Fruit fly (Drosophila melanogaster) whole organism, embryonic: ENCODE measurements around the gene vari.

Experiments
- B-H2 ChIP-seq: fragments of 200-800 bp; sonication (Bioruptor generic); optimal IDR thresholded peaks from 2 replicates; lab custom pipeline; 2018; ENCODE audit warnings: missing biosample characterization, mild to moderate bottlenecking, missing genetic modification characterization
- CG10462 ChIP-seq: fragments of 200-800 bp; sonication (Bioruptor generic); optimal IDR thresholded peaks from 2 replicates; lab custom pipeline; 2016; ENCODE audit warnings: missing biosample characterization, missing genetic modification characterization
- CG11093 ChIP-seq: fragments of 200-800 bp; sonication (Bioruptor generic); IDR thresholded peaks from 3 replicates; pipeline ENCODE4 v1.3.6; 2022; ENCODE audit warnings: missing biosample characterization, missing genetic modification characterization
- CG11504 ChIP-seq: fragments of 200-800 bp; sonication (Bioruptor generic); optimal IDR thresholded peaks from 3 replicates; lab custom pipeline; 2019; ENCODE audit warnings: missing biosample characterization, mild to moderate bottlenecking, missing genetic modification characterization, moderate library complexity
- CG12299 ChIP-seq: fragments of 200-800 bp; sonication (Bioruptor generic); optimal IDR thresholded peaks from 2 replicates; lab custom pipeline; 2018; ENCODE audit warnings: missing biosample characterization, mild to moderate bottlenecking, missing genetic modification characterization
- CG1233 ChIP-seq: fragments of 200-800 bp; sonication (Bioruptor generic); optimal IDR thresholded peaks from 4 replicates; lab custom pipeline; 2018; ENCODE audit warnings: missing biosample characterization, mild to moderate bottlenecking, missing genetic modification characterization
- CG13287 ChIP-seq: fragments of 200-800 bp; sonication (Bioruptor generic); IDR thresholded peaks from 2 replicates; pipeline ENCODE4 v1.3.6; 2022; ENCODE audit warnings: missing biosample characterization, missing genetic modification characterization; ENCODE audit not compliant: partially characterized antibody
- CG14441 ChIP-seq: fragments of 200-800 bp; sonication (Bioruptor generic); IDR thresholded peaks from 2 replicates; pipeline ENCODE4 v1.3.6; 2022; ENCODE audit warnings: missing biosample characterization, missing genetic modification characterization
- CG14965 ChIP-seq: fragments of 200-800 bp; sonication (Bioruptor generic); optimal IDR thresholded peaks from 2 replicates; lab custom pipeline; 2016; ENCODE audit warnings: missing biosample characterization, missing genetic modification characterization, borderline replicate concordance
- CG1529 ChIP-seq: fragments of 200-800 bp; sonication (Bioruptor generic); optimal IDR thresholded peaks from 3 replicates; lab custom pipeline; 2018; ENCODE audit warnings: missing biosample characterization, missing genetic modification characterization
- CG17568 ChIP-seq: fragments of 200-800 bp; sonication (Bioruptor generic); optimal IDR thresholded peaks from 2 replicates; lab custom pipeline; 2018; ENCODE audit warnings: missing biosample characterization, mild to moderate bottlenecking, missing genetic modification characterization, moderate library complexity
- CG17612 ChIP-seq: fragments of 200-800 bp; sonication (Bioruptor generic); IDR thresholded peaks from 2 replicates; pipeline ENCODE4 v1.3.6; 2022; ENCODE audit warnings: missing biosample characterization, missing genetic modification characterization
- CG1832 ChIP-seq: fragments of 200-800 bp; sonication (Bioruptor generic); optimal IDR thresholded peaks from 2 replicates; lab custom pipeline; 2017; ENCODE audit warnings: missing biosample characterization, mild to moderate bottlenecking, missing genetic modification characterization, inconsistent platforms
- CG2678 ChIP-seq: fragments of 200-800 bp; sonication (Bioruptor generic); optimal IDR thresholded peaks from 3 replicates; lab custom pipeline; 2019; ENCODE audit warnings: missing biosample characterization, mild to moderate bottlenecking, missing genetic modification characterization, moderate library complexity
- CG30020 ChIP-seq: fragments of 200-800 bp; optimal IDR thresholded peaks from 2 replicates; lab custom pipeline; 2019; ENCODE audit warnings: missing biosample characterization, mild to moderate bottlenecking, missing genetic modification characterization, moderate library complexity
- CG7372 ChIP-seq: fragments of 200-800 bp; sonication (Bioruptor generic); IDR thresholded peaks from 2 replicates; pipeline ENCODE4 v1.3.6; 2022; ENCODE audit warnings: missing biosample characterization, missing genetic modification characterization
- CG7928 ChIP-seq: fragments of 200-800 bp; sonication (Bioruptor generic); optimal IDR thresholded peaks from 2 replicates; lab custom pipeline; 2017; ENCODE audit warnings: missing biosample characterization, mild to moderate bottlenecking, missing genetic modification characterization
- CG8478 ChIP-seq: fragments of >200 bp; optimal IDR thresholded peaks from 2 replicates; lab custom pipeline; 2018
- CG9437 ChIP-seq: fragments of 200-800 bp; sonication (Bioruptor generic); optimal IDR thresholded peaks from 2 replicates; lab custom pipeline; 2018; ENCODE audit warnings: missing biosample characterization, mild to moderate bottlenecking, missing genetic modification characterization
- CG9932 ChIP-seq: fragments of 200-800 bp; sonication (Bioruptor generic); IDR thresholded peaks from 2 replicates; pipeline ENCODE4 v1.3.6; 2022; ENCODE audit warnings: missing biosample characterization, missing genetic modification characterization
- Dad ChIP-seq: fragments of 200-800 bp; sonication (Bioruptor generic); optimal IDR thresholded peaks from 3 replicates; lab custom pipeline; 2016; ENCODE audit warnings: missing biosample characterization, missing genetic modification characterization
- Dref ChIP-seq: fragments of 200-800 bp; sonication (Bioruptor generic); IDR thresholded peaks from 2 replicates; pipeline ENCODE4 v1.3.6; 2022; ENCODE audit warnings: missing biosample characterization, missing genetic modification characterization
- Hmr ChIP-seq: fragments of 200-800 bp; sonication (Bioruptor generic); optimal IDR thresholded peaks from 3 replicates; lab custom pipeline; 2017; ENCODE audit warnings: mild to moderate bottlenecking, missing biosample characterization, missing genetic modification reagents, missing genetic modification characterization
- Oaz ChIP-seq: fragments of 200-800 bp; sonication (Bioruptor generic); IDR thresholded peaks from 2 replicates; pipeline ENCODE4 v1.3.6; 2022; ENCODE audit warnings: missing biosample characterization, missing genetic modification characterization
- Ravus ChIP-seq: fragments of 200-800 bp; sonication (Bioruptor generic); IDR thresholded peaks from 2 replicates; pipeline ENCODE4 v1.3.6; 2022; ENCODE audit warnings: missing biosample characterization, missing genetic modification characterization
- Tbp ChIP-seq: fragments of >200 bp; optimal IDR thresholded peaks from 2 replicates; lab custom pipeline; 2018; ENCODE audit warnings: missing biosample characterization, missing genetic modification characterization
- Usf ChIP-seq: fragments of 200-800 bp; sonication (Bioruptor generic); optimal IDR thresholded peaks from 2 replicates; lab custom pipeline; 2017; ENCODE audit warnings: missing genotype, missing biosample characterization, missing genetic modification characterization
- al ChIP-seq: fragments of 200-800 bp; sonication (Bioruptor generic); IDR thresholded peaks from 2 replicates; pipeline ENCODE4 v1.3.6; 2022; ENCODE audit warnings: missing biosample characterization, missing genetic modification characterization
- bab2 ChIP-seq: fragments of 200-800 bp; sonication (Bioruptor generic); optimal IDR thresholded peaks from 2 replicates; lab custom pipeline; 2016; ENCODE audit warnings: missing biosample characterization, missing genetic modification characterization
- bsh ChIP-seq, 2 experiments: fragments of 200-800 bp; sonication (Bioruptor generic); optimal IDR thresholded peaks; 2 replicates each; lab custom pipeline; 2017 to 2018; ENCODE audit warnings: mild to moderate bottlenecking in 2 of 2, missing biosample characterization in 2 of 2, missing genetic modification characterization in 2 of 2, moderate library complexity in 1 of 2
- croc ChIP-seq: fragments of 200-800 bp; sonication (Bioruptor generic); conservative IDR thresholded peaks from 3 replicates; pipeline ENCODE4 v1.3.6; 2022; ENCODE audit warnings: missing biosample characterization, missing genetic modification characterization
- emc ChIP-seq: fragments of 200-800 bp; sonication (Bioruptor generic); optimal IDR thresholded peaks from 2 replicates; lab custom pipeline; 2016; ENCODE audit warnings: missing biosample characterization, missing genetic modification characterization
- fd3F ChIP-seq: fragments of 200-800 bp; sonication (Bioruptor generic); optimal IDR thresholded peaks from 2 replicates; lab custom pipeline; 2018; ENCODE audit warnings: missing biosample characterization, mild to moderate bottlenecking, missing genetic modification characterization, moderate library complexity
- gcm ChIP-seq: fragments of 200-800 bp; sonication (Bioruptor generic); optimal IDR thresholded peaks from 2 replicates; lab custom pipeline; 2019; ENCODE audit warnings: missing biosample characterization, mild to moderate bottlenecking, missing genetic modification characterization, moderate library complexity
- gfzf ChIP-seq: fragments of 200-800 bp; sonication (Bioruptor generic); optimal IDR thresholded peaks from 2 replicates; lab custom pipeline; 2016; ENCODE audit warnings: missing biosample characterization, mild to moderate bottlenecking, missing genetic modification characterization, moderate library complexity
- grn ChIP-seq: fragments of 200-800 bp; sonication (Bioruptor generic); optimal IDR thresholded peaks from 3 replicates; lab custom pipeline; 2017; ENCODE audit warnings: missing biosample characterization, missing genetic modification characterization
- gsb ChIP-seq: fragments of 200-800 bp; sonication (Bioruptor generic); IDR thresholded peaks from 2 replicates; pipeline ENCODE4 v1.3.6; 2022; ENCODE audit warnings: missing biosample characterization, missing genetic modification characterization
- insv ChIP-seq, 2 experiments: fragments of 200-800 bp; sonication (Bioruptor generic); optimal IDR thresholded peaks; 3 replicates each; lab custom pipeline; 2016 to 2018; ENCODE audit warnings: missing biosample characterization in 2 of 2, missing genetic modification characterization in 2 of 2
- jigr1 ChIP-seq: fragments of 200-800 bp; sonication (Bioruptor generic); IDR thresholded peaks from 3 replicates; pipeline ENCODE4 v1.3.6; 2022; ENCODE audit warnings: missing biosample characterization, missing genetic modification characterization
- kah ChIP-seq: fragments of 200-800 bp; sonication (Bioruptor generic); optimal IDR thresholded peaks from 2 replicates; lab custom pipeline; 2018; ENCODE audit warnings: missing biosample characterization, mild to moderate bottlenecking, missing genetic modification characterization
- prd ChIP-seq, 3 experiments: fragments of >200 bp in 2 of 3; fragments of 200-800 bp in 1 of 3; sonication (Bioruptor generic) in 1 of 3; optimal IDR thresholded peaks in 2 of 3; IDR thresholded peaks in 1 of 3; 2 replicates in 2 of 3; 3 replicates in 1 of 3; pipeline versions ENCODE4 v1.3.6 to Lab custom; 2017 to 2022; ENCODE audit warnings: missing biosample characterization in 1 of 3, missing genetic modification characterization in 1 of 3
- pzg ChIP-seq: fragments of 200-800 bp; sonication (Bioruptor generic); optimal IDR thresholded peaks from 3 replicates; lab custom pipeline; 2018; ENCODE audit warnings: missing biosample characterization, mild to moderate bottlenecking, missing genetic modification characterization, moderate library complexity
- ro ChIP-seq: fragments of 200-800 bp; sonication (Bioruptor generic); IDR thresholded peaks from 2 replicates; pipeline ENCODE4 v1.3.6; 2022; ENCODE audit warnings: missing biosample characterization, missing genetic modification characterization
- row ChIP-seq: fragments of 200-800 bp; sonication (Bioruptor generic); IDR thresholded peaks from 3 replicates; pipeline ENCODE4 v1.3.6; 2022; ENCODE audit warnings: missing biosample characterization, missing genetic modification characterization
- schlank ChIP-seq: fragments of 200-800 bp; sonication (Bioruptor generic); optimal IDR thresholded peaks from 2 replicates; lab custom pipeline; 2018; ENCODE audit warnings: missing biosample characterization, mild to moderate bottlenecking, missing genetic modification characterization
- slp2 ChIP-seq: fragments of 200-800 bp; sonication (Bioruptor generic); optimal IDR thresholded peaks from 2 replicates; lab custom pipeline; 2016; ENCODE audit warnings: missing biosample characterization, missing genetic modification characterization
- sna ChIP-seq: fragments of 200-800 bp; sonication (Bioruptor generic); IDR thresholded peaks from 2 replicates; pipeline ENCODE4 v1.3.6; 2022; ENCODE audit warnings: missing biosample characterization, missing genetic modification characterization; ENCODE audit not compliant: partially characterized antibody
- sqz ChIP-seq: fragments of 200-800 bp; sonication (Bioruptor generic); optimal IDR thresholded peaks from 3 replicates; lab custom pipeline; 2018; ENCODE audit warnings: missing biosample characterization, mild to moderate bottlenecking, missing genetic modification characterization
- ttk ChIP-seq: fragments of 200-800 bp; sonication (Bioruptor generic); IDR thresholded peaks from 2 replicates; pipeline ENCODE4 v2.1.2; 2022; ENCODE audit warnings: missing biosample characterization, missing genetic modification characterization
- unc-4 ChIP-seq: fragments of 200-800 bp; sonication (Bioruptor generic); IDR thresholded peaks from 2 replicates; pipeline ENCODE4 v1.3.6; 2022; ENCODE audit warnings: missing biosample characterization, missing genetic modification characterization; ENCODE audit not compliant: partially characterized antibody

Gene vari

DNA sequence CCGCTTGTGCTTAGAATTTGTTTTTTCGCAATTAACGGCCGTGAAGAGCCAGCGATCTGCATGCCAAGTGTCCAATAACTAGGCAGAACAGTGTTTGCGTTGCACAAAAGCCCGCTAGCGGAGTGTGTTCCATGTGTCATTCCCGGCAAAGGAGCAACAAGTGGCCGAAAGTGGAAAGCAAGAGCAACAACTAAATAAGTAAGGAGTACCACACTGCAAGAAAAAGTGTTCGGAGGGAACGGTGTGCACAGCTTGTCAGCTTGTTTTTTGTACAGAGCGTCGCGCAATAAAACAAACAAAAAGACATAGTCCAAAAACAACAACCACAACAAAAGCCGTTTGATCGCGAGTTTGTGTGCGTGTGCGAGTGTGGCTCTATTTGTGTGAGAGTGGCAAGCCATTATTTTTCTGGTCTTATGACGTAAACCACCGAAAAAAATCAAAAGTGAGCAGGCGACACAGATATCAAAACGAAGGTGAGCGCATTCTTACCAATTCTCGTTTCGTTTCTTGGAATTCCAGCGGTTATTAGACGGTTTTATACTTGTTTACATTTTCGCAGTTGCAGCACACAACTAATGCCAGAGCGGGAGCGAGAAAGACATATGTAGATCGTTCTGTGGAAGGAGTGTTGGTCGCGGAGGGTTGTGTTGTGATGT lies 38.5 kb downstream of the vari start (continued):
- TF ChIP-seq bab2 (GFP tag; lab: Kevin White, UChicago) (no peak), CG14441 (GFP tag; lab: Robert Waterston, UW) (no peak), Dad (GFP tag; lab: Kevin White, UChicago) (peak; percentile 25), Hmr (GFP tag; lab: Kevin White, UChicago) (no peak), al (GFP tag; lab: Robert Waterston, UW) (no peak), B-H2 (GFP tag; lab: Kevin White, UChicago) (no peak), Dref (GFP tag; lab: Robert Waterston, UW) (no peak), gfzf (GFP tag; lab: Kevin White, UChicago) (peak; percentile 26), CG1529 (GFP tag; lab: Kevin White, UChicago) (no peak), row (no peak), CG1832 (GFP tag; lab: Kevin White, UChicago) (peak; percentile 53), CG9437 (GFP tag; lab: Kevin White, UChicago) (peak; percentile 0), CG13287 (GFP tag; lab: Robert Waterston, UW) (no peak), grn (GFP tag; lab: Kevin White, UChicago) (no peak), CG9932 (no peak; the same call in 1 of the 2 replicates), CG11093 (GFP tag; lab: Robert Waterston, UW) (no peak), CG10462 (GFP tag; lab: Kevin White, UChicago) (no peak), CG2678 (tag; lab: Kevin White, UChicago) (no peak), CG30020 (no peak), insv (GFP tag; optimal IDR thresholded peaks at IDR 0.05; lab: Kevin White, UChicago) (no peak), Tbp (GFP tag; lab: Kevin White, UChicago) (no peak), fd3F (GFP tag; lab: Kevin White, UChicago) (no peak), sna (GFP tag; lab: Robert Waterston, UW) (no peak), sqz (GFP tag; lab: Kevin White, UChicago) (peak; percentile 61), bsh (GFP tag; optimal IDR thresholded peaks at IDR 0.05; lab: Kevin White, UChicago) (peak in 1 of 2 experiments; percentile 17), CG7372 (GFP tag; lab: Robert Waterston, UW) (no peak), unc-4 (GFP tag; lab: Robert Waterston, UW) (no peak), gcm (GFP tag; lab: Kevin White, UChicago) (no peak), pzg (GFP tag; lab: Kevin White, UChicago) (no peak), ttk (GFP tag; lab: Robert Waterston, UW) (no peak), Ravus (GFP tag; lab: Robert Waterston, UW) (no peak), jigr1 (GFP tag; lab: Robert Waterston, UW) (no peak), croc (GFP tag; lab: Robert Waterston, UW) (no peak), CG11504 (tag; lab: Kevin White, UChicago) (no peak), CG12299 (tag; lab: Kevin White, UChicago) (no peak), prd (optimal IDR thresholded peaks at IDR 0.05; lab: Kevin White, UChicago) (no peak), prd (GFP tag; IDR thresholded peaks at IDR 0.05; lab: Robert Waterston, UW) (no peak), CG1233 (GFP tag; lab: Kevin White, UChicago) (no peak), Usf (GFP tag; lab: Kevin White, UChicago) (no peak), ro (GFP tag; lab: Robert Waterston, UW) (no peak), gsb (0 out of 2 replicates have a peak, but pooled peaks have one; percentile 14), slp2 (no peak), kah (GFP tag; lab: Kevin White, UChicago) (peak; percentile 99), CG17612 (GFP tag; lab: Robert Waterston, UW) (no peak), emc (GFP tag; lab: Kevin White, UChicago) (no peak), CG7928 (GFP tag; lab: Kevin White, UChicago) (no peak), schlank (tag; lab: Kevin White, UChicago) (no peak), Oaz (GFP tag; lab: Robert Waterston, UW) (no peak), CG8478 (no peak), CG17568 (GFP tag; lab: Kevin White, UChicago) (no peak), CG14965 (GFP tag; lab: Kevin White, UChicago) (no peak)
